Fruit fly (Drosophila melanogaster): ENCODE measurements around the gene Kots.

Kots gene

dm6 chr3R:13983272-13984032 is 19.5 kb upstream of the Kots start (continued):
- TF ChIP-seq bigmax (GFP tag; optimal IDR thresholded peaks at IDR 0.05) (peak; percentile 50), zf30C (GFP tag; optimal IDR thresholded peaks at IDR 0.05) (peak; percentile 35), Max (GFP tag; optimal IDR thresholded peaks at IDR 0.05) (peak; percentile 91), ato (GFP tag; IDR thresholded peaks at IDR 0.05; ENCODE audit: partially characterized antibody) (peak; percentile 27; the same call in 1 of the 2 replicates), CG32532 (GFP tag; IDR thresholded peaks at IDR 0.05) (peak; percentile 88), CG11398 (GFP tag; optimal IDR thresholded peaks at IDR 0.05) (peak; percentile 89), Oli (tag; optimal IDR thresholded peaks at IDR 0.05) (peak; percentile 92), Nf-YB (GFP tag; optimal IDR thresholded peaks at IDR 0.05) (peak; percentile 81), croc (GFP tag; conservative IDR thresholded peaks at IDR 0.05) (peak; percentile 85), Ada2b (GFP tag; IDR thresholded peaks at IDR 0.05) (peak; percentile 91), gce (GFP tag; IDR thresholded peaks at IDR 0.05) (peak; percentile 33; the same call in 2 of the 3 replicates), dan (GFP tag; IDR thresholded peaks at IDR 0.05) (peak; percentile 55; the same call in 1 of the 2 replicates), CG32772 (GFP tag; IDR thresholded peaks at IDR 0.05) (peak; percentile 81; the same call in 1 of the 2 replicates), ken (GFP tag; IDR thresholded peaks at IDR 0.05) (peak; percentile 81), CG33557 (GFP tag; optimal IDR thresholded peaks at IDR 0.05) (peak; percentile 82), luna (GFP tag; optimal IDR thresholded peaks at IDR 0.05) (peak; percentile 77), vnd (GFP tag; IDR thresholded peaks at IDR 0.05; ENCODE audit: partially characterized antibody) (no peak), Rx (GFP tag; IDR thresholded peaks at IDR 0.05) (peak; percentile 79), pita (GFP tag; optimal IDR thresholded peaks at IDR 0.05) (no peak), esg (GFP tag; conservative IDR thresholded peaks at IDR 0.05) (peak; percentile 90), fd96Cb (tag; optimal IDR thresholded peaks at IDR 0.05) (peak; percentile 92), D (optimal IDR thresholded peaks at IDR 0.05) (peak; percentile 51), D (GFP tag; optimal IDR thresholded peaks at IDR 0.05) (peak; percentile 91), CG6791 (GFP tag; IDR thresholded peaks at IDR 0.05; ENCODE audit: partially characterized antibody) (peak; percentile 22; the same call in 1 of the 3 replicates), Atf6 (GFP tag; IDR thresholded peaks at IDR 0.05) (peak; percentile 87), Sry-β (GFP tag; optimal IDR thresholded peaks at IDR 0.05) (peak; percentile 56), CG5180 (GFP tag; optimal IDR thresholded peaks at IDR 0.05) (peak; percentile 73), az2 (GFP tag; optimal IDR thresholded peaks at IDR 0.05) (peak; percentile 93), Stat92E (GFP tag; optimal IDR thresholded peaks at IDR 0.05) (peak in 1 of 3 experiments; percentile 80), dati (GFP tag; IDR thresholded peaks at IDR 0.05) (no peak), Awh (GFP tag; IDR thresholded peaks at IDR 0.05) (peak; percentile 75), sisA (GFP tag; IDR thresholded peaks at IDR 0.05) (peak; percentile 89), cad (GFP tag; optimal IDR thresholded peaks at IDR 0.05) (no peak), CG3281 (GFP tag; optimal IDR thresholded peaks at IDR 0.05) (peak; percentile 94), CG42726 (GFP tag; IDR thresholded peaks at IDR 0.05; ENCODE audit: partially characterized antibody) (peak; percentile 67), Antp (GFP tag; optimal IDR thresholded peaks at IDR 0.05) (peak; percentile 96), pzg (GFP tag; optimal IDR thresholded peaks at IDR 0.05) (peak; percentile 10), CG9437 (GFP tag; optimal IDR thresholded peaks at IDR 0.05) (peak; percentile 85), Atf-2 (GFP tag; optimal IDR thresholded peaks at IDR 0.05) (peak; percentile 91), ewg (GFP tag; optimal IDR thresholded peaks at IDR 0.05) (peak; percentile 93), HHEX (GFP tag; optimal IDR thresholded peaks at IDR 0.05) (peak; percentile 88), CG4707 (GFP tag; optimal IDR thresholded peaks at IDR 0.05) (peak; percentile 79), nau (GFP tag; optimal IDR thresholded peaks at IDR 0.05) (peak; percentile 91), ap (GFP tag; IDR thresholded peaks at IDR 0.05) (peak; percentile 86), CG13123 (GFP tag; optimal IDR thresholded peaks at IDR 0.05) (peak; percentile 88), run (tag; optimal IDR thresholded peaks at IDR 0.05) (peak; percentile 87), CG30020 (tag; optimal IDR thresholded peaks at IDR 0.05) (peak; percentile 68), hkb (optimal IDR thresholded peaks at IDR 0.05) (no peak), hkb (GFP tag; IDR thresholded peaks at IDR 0.05) (peak; percentile 91)
